Fruit fly (Drosophila melanogaster): Measurements from ENCODE around the gene CG43390.
"Not testable (repeated sequence)": the region's sequence is repeated elsewhere in the genome, so short reads cannot be mapped to it uniquely, and the experiment has no call there.

The CG43390 gene

DNA sequence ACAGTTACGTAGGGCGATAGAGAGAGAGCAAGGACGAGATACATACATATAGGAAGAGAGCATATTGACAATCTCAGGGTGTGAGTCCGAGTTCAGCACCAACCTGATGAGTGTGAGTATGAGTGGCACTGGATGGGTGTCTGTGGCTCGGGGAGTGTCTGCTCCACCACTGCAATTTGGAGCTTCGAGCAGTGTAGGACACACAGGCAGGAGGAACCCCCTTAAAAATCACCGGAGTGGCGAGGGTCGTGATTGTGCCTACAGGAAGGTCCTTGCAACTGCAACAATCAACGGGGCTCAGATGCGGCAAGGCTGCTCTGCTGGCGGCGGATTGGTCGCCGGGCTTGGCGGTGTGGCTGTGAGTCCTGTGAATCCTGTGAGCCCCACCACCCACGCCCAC lies 12.1 kb upstream of the CG43390 start:
- no peak for TF ChIP-seq bab1 (GFP tag; optimal IDR thresholded peaks at IDR 0.05)
- no peak for TF ChIP-seq CG1620 (GFP tag; optimal IDR thresholded peaks at IDR 0.05)
- TF ChIP-seq Mnt (GFP tag; optimal IDR thresholded peaks at IDR 0.05) = no peak
- no peak for TF ChIP-seq tj (GFP tag; optimal IDR thresholded peaks at IDR 0.05)
- no peak for TF ChIP-seq CG7045 (GFP tag; optimal IDR thresholded peaks at IDR 0.05)
- no peak for TF ChIP-seq CG7101 (tag; optimal IDR thresholded peaks at IDR 0.05)
- TF ChIP-seq CG5204 (GFP tag; optimal IDR thresholded peaks at IDR 0.05) = no peak

dm6 chr3L:11591131-11591530 lies 11.4 kb upstream of the CG43390 start, which contains the start of gene CG33268:
Gene CG33268, minus strand, starts transcription at chr3L:11591231.
- TF ChIP-seq CG1620 (GFP tag; optimal IDR thresholded peaks at IDR 0.05) (no peak), Hr96 (GFP tag; optimal IDR thresholded peaks at IDR 0.05) (no peak), ovo (GFP tag; optimal IDR thresholded peaks at IDR 0.05) (no peak), kay (GFP tag; ENCODE audit: borderline replicate concordance) (no peak), Mnt (GFP tag; optimal IDR thresholded peaks at IDR 0.05) (no peak), cnc (optimal IDR thresholded peaks at IDR 0.05) (no peak), CG7045 (GFP tag; optimal IDR thresholded peaks at IDR 0.05) (no peak), Crg-1 (GFP tag; optimal IDR thresholded peaks at IDR 0.05) (no peak)

dm6 chr3L:11589395-11589794 lies 9.6 kb upstream of the CG43390 start, which contains the start of gene CG7377:
Gene CG7377, plus strand, starts transcription at chr3L:11589695.
- TF ChIP-seq CG5204, CG11617, CG12768 (GFP tag; optimal IDR thresholded peaks at IDR 0.05): not testable (repeated sequence)

DNA sequence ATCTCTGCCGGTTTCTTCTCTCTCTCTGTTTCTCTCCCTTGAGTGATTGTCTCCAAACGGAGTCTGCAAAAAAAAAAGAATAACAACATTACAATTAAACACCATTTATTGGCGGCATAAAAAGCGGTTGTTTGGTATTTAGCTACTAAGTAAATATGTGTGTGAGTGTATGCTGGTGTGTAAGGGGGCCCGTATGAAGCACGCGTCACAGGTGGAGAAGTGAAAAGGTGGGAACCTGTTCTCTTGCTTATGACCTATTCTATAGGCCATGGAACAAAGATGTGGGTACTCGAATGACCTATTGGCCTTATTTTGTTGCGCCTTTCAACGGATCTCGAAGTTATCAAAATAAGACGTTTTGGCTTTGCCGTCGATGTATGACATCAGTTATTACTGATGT lies 8.8 kb upstream of the CG43390 start:
- TF ChIP-seq bab1 (GFP tag; optimal IDR thresholded peaks at IDR 0.05) (no peak), Mnt (GFP tag; optimal IDR thresholded peaks at IDR 0.05) (no peak), CG11617 (GFP tag; optimal IDR thresholded peaks at IDR 0.05) (no peak)

- TF ChIP-seq Clk (GFP tag; optimal IDR thresholded peaks at IDR 0.05) (no peak), tj (GFP tag; optimal IDR thresholded peaks at IDR 0.05) (no peak), CG7045 (GFP tag; optimal IDR thresholded peaks at IDR 0.05) (peak; percentile 31), pad (GFP tag; optimal IDR thresholded peaks at IDR 0.05) (peak; percentile 75), CG33017 (tag; optimal IDR thresholded peaks at IDR 0.05) (no peak), cic (GFP tag; optimal IDR thresholded peaks at IDR 0.05) (no peak), Hr96 (GFP tag; optimal IDR thresholded peaks at IDR 0.05) (peak; percentile 10)
Observed at dm6 chr3L:11587720-11588580, 8.2 kb upstream of the CG43390 start, which contains the start of gene rt. Gene rt, minus strand, starts transcription at chr3L:11587770.

DNA sequence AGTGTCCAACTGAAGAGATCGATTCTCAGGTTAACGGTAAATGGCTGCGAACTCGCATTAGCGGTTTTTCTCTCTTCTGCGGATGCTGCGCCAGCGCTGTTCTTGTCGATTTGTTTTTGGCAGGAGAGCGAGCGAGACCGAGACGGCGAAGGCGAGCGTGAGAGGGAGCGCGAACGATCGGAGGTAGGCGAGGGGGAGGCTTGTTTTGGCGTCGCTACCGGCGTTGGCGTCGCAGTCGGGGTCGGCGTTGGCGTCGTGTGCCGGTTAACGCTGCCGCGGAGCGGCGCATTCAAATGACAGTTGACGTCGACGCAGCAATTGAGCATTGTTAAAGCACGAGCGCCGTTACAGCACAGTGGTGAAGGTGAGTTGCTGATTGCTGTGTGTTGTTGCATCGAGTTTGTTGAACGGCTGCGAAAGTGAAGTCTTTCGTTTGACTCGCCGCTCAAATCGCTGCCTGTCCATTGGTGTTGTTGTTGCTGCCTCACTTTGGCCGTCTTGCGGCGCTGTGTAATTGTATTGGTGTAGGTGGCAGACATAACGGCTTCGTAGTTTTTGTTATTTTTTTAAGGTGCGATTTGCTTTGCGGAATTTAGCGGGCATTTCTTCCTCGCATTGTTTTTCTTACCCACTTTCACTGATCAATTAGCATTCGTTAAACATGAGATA lies 7.2 kb upstream of the CG43390 start:
- TF ChIP-seq CG12768 (GFP tag; optimal IDR thresholded peaks at IDR 0.05) = no peak
- no peak for TF ChIP-seq cnc (optimal IDR thresholded peaks at IDR 0.05)
- peak; percentile 85 for TF ChIP-seq pad (GFP tag; optimal IDR thresholded peaks at IDR 0.05)
- peak; percentile 96 for TF ChIP-seq ovo (GFP tag; optimal IDR thresholded peaks at IDR 0.05)
- TF ChIP-seq CG5204 (GFP tag; optimal IDR thresholded peaks at IDR 0.05) = no peak
- TF ChIP-seq cic (GFP tag; optimal IDR thresholded peaks at IDR 0.05) = no peak
- no peak for TF ChIP-seq CG33017 (tag; optimal IDR thresholded peaks at IDR 0.05)
- no peak for TF ChIP-seq Mnt (GFP tag; optimal IDR thresholded peaks at IDR 0.05)
- TF ChIP-seq CG14711 (tag; optimal IDR thresholded peaks at IDR 0.05) = no peak
- no peak for TF ChIP-seq kay (GFP tag; ENCODE audit: borderline replicate concordance)

- TF ChIP-seq CG11617 (GFP tag; optimal IDR thresholded peaks at IDR 0.05) (no peak), pad (GFP tag; optimal IDR thresholded peaks at IDR 0.05) (no peak), CG7101 (tag; optimal IDR thresholded peaks at IDR 0.05) (no peak), CG5204 (GFP tag; optimal IDR thresholded peaks at IDR 0.05) (no peak), kay (GFP tag; ENCODE audit: borderline replicate concordance) (no peak), CG14711 (tag; optimal IDR thresholded peaks at IDR 0.05) (no peak), Hr96 (GFP tag; optimal IDR thresholded peaks at IDR 0.05) (no peak), bab1 (GFP tag; optimal IDR thresholded peaks at IDR 0.05) (no peak), ovo (GFP tag; optimal IDR thresholded peaks at IDR 0.05) (no peak), CG33017 (tag; optimal IDR thresholded peaks at IDR 0.05) (no peak), Clk (GFP tag; optimal IDR thresholded peaks at IDR 0.05) (no peak), tj (GFP tag; optimal IDR thresholded peaks at IDR 0.05) (no peak), cic (GFP tag; optimal IDR thresholded peaks at IDR 0.05) (no peak), toe (GFP tag; optimal IDR thresholded peaks at IDR 0.05) (no peak), Mnt (GFP tag; optimal IDR thresholded peaks at IDR 0.05) (no peak)
Observed at dm6 chr3L:11583964-11584363, 4.2 kb upstream of the CG43390 start, which contains the start of gene CG32086. Gene CG32086, minus strand, starts transcription at chr3L:11584064.

Data from whole organism, adult.